Worm (Caenorhabditis elegans) whole organism, mixed stage, embryonic: Measurements from ENCODE around the gene T28C6.10.

ENCODE experiments used
- M03D4.4 ChIP-seq: sonication (generic microtip); optimal IDR thresholded peaks from 2 replicates; lab custom pipeline; 2017; ENCODE audit warnings: mild to moderate bottlenecking, missing genetic modification characterization, missing compliant biosample characterization
- bed-3 ChIP-seq: fragments of 200-800 bp; sonication (Bioruptor generic); optimal IDR thresholded peaks from 3 replicates; lab custom pipeline; 2018; ENCODE audit warnings: mild to moderate bottlenecking, missing genetic modification characterization, moderate library complexity, missing compliant biosample characterization
- blmp-1 ChIP-seq: fragments of 150-350 bp; optimal IDR thresholded peaks from 2 replicates; lab custom pipeline; 2014; ENCODE audit warnings: missing biosample characterization, missing genetic modification characterization
- ceh-39 ChIP-seq: fragments of 150-350 bp; optimal IDR thresholded peaks from 2 replicates; lab custom pipeline; 2014; ENCODE audit warnings: missing biosample characterization, missing genetic modification characterization
- ceh-43 ChIP-seq: fragments of 200-800 bp; sonication (Bioruptor generic); optimal IDR thresholded peaks from 2 replicates; lab custom pipeline; 2018; ENCODE audit warnings: mild to moderate bottlenecking, missing genetic modification characterization, moderate library complexity, missing compliant biosample characterization
- ceh-83 ChIP-seq: fragments of 200-800 bp; sonication (Bioruptor generic); optimal IDR thresholded peaks from 2 replicates; lab custom pipeline; 2018; ENCODE audit warnings: mild to moderate bottlenecking, missing genetic modification characterization, missing compliant biosample characterization
- ces-1 ChIP-seq: fragments of 150-350 bp; optimal IDR thresholded peaks from 2 replicates; lab custom pipeline; 2014; ENCODE audit warnings: missing biosample characterization, missing genetic modification reagents, missing genetic modification characterization
- cnd-1 ChIP-seq: fragments of 200-800 bp; sonication (Bioruptor generic); optimal IDR thresholded peaks from 2 replicates; lab custom pipeline; 2018; ENCODE audit warnings: mild to moderate bottlenecking, missing genetic modification characterization, missing compliant biosample characterization
- drap-1 ChIP-seq: fragments of 200-800 bp; sonication (Bioruptor generic); optimal IDR thresholded peaks from 3 replicates; lab custom pipeline; 2018; ENCODE audit warnings: mild to moderate bottlenecking, missing genetic modification characterization, missing compliant biosample characterization
- elt-1 ChIP-seq: sonication (generic microtip); optimal IDR thresholded peaks from 2 replicates; lab custom pipeline; 2017; ENCODE audit warnings: missing genetic modification characterization, mild to moderate bottlenecking, missing compliant biosample characterization, antibody characterized with exemption, moderate library complexity, borderline replicate concordance; ENCODE audit not compliant: insufficient read depth
- elt-3 ChIP-seq: fragments of 150-350 bp; optimal IDR thresholded peaks from 2 replicates; lab custom pipeline; 2014; ENCODE audit warnings: missing biosample characterization, missing genetic modification characterization
- flh-1 ChIP-seq: fragments of 200-800 bp; sonication (Bioruptor generic); optimal IDR thresholded peaks from 2 replicates; lab custom pipeline; 2018; ENCODE audit warnings: mild to moderate bottlenecking, missing genetic modification characterization, moderate library complexity, missing compliant biosample characterization
- ham-2 ChIP-seq: fragments of 200-800 bp; sonication (Bioruptor generic); optimal IDR thresholded peaks from 2 replicates; lab custom pipeline; 2018; ENCODE audit warnings: mild to moderate bottlenecking, missing genetic modification characterization, missing compliant biosample characterization
- hlh-1 ChIP-seq: fragments of 150-350 bp; optimal IDR thresholded peaks from 2 replicates; lab custom pipeline; 2014; ENCODE audit warnings: missing biosample characterization, missing genetic modification reagents, missing genetic modification characterization
- lin-13 ChIP-seq: fragments of 150-350 bp; optimal IDR thresholded peaks from 2 replicates; lab custom pipeline; 2014; ENCODE audit warnings: missing biosample characterization, missing genetic modification characterization
- lin-32 ChIP-seq: fragments of 200-800 bp; sonication (Bioruptor generic); optimal IDR thresholded peaks from 2 replicates; lab custom pipeline; 2018; ENCODE audit warnings: mild to moderate bottlenecking, missing genetic modification characterization, missing compliant biosample characterization
- lsy-2 ChIP-seq: fragments of 150-350 bp; optimal IDR thresholded peaks from 2 replicates; lab custom pipeline; 2014; ENCODE audit warnings: missing biosample characterization, missing genetic modification characterization
- mab-5 ChIP-seq: fragments of 150-350 bp; optimal IDR thresholded peaks from 2 replicates; lab custom pipeline; 2014; ENCODE audit warnings: missing biosample characterization, missing genetic modification characterization
- mep-1 ChIP-seq: fragments of 150-350 bp; optimal IDR thresholded peaks from 2 replicates; lab custom pipeline; 2017; ENCODE audit warnings: missing biosample characterization, missing genetic modification reagents, missing genetic modification characterization, inconsistent platforms
- mls-2 ChIP-seq: sonication (generic microtip); optimal IDR thresholded peaks from 2 replicates; lab custom pipeline; 2016; ENCODE audit warnings: mild to moderate bottlenecking, missing genetic modification characterization, moderate library complexity, missing compliant biosample characterization
- nhr-12 ChIP-seq: fragments of 150-350 bp; optimal IDR thresholded peaks from 2 replicates; lab custom pipeline; 2014; ENCODE audit warnings: missing biosample characterization, missing genetic modification characterization
- nhr-28 ChIP-seq: fragments of 150-350 bp; optimal IDR thresholded peaks from 2 replicates; lab custom pipeline; 2014; ENCODE audit warnings: missing biosample characterization, missing genetic modification characterization
- nhr-76 ChIP-seq: sonication (generic microtip); optimal IDR thresholded peaks from 2 replicates; lab custom pipeline; 2017; ENCODE audit warnings: missing biosample characterization, missing genetic modification characterization
- pha-4 ChIP-seq: fragments of 150-350 bp; optimal IDR thresholded peaks from 2 replicates; lab custom pipeline; 2018; ENCODE audit warnings: missing biosample characterization, missing genetic modification reagents, missing genetic modification characterization
- sem-2 ChIP-seq: fragments of 200-800 bp; sonication (Bioruptor generic); optimal IDR thresholded peaks from 2 replicates; lab custom pipeline; 2018; ENCODE audit warnings: mild to moderate bottlenecking, missing genetic modification characterization, missing compliant biosample characterization
- snpc-4 ChIP-seq: fragments of 150-350 bp; optimal IDR thresholded peaks from 2 replicates; lab custom pipeline; 2014; ENCODE audit warnings: missing biosample characterization, missing genetic modification characterization
- sptf-1 ChIP-seq: sonication (generic microtip); optimal IDR thresholded peaks from 2 replicates; lab custom pipeline; 2017; ENCODE audit warnings: mild to moderate bottlenecking, missing genetic modification characterization, moderate library complexity, missing compliant biosample characterization
- unc-120 ChIP-seq: sonication (generic microtip); optimal IDR thresholded peaks from 2 replicates; lab custom pipeline; 2017; ENCODE audit warnings: missing genetic modification characterization, missing compliant biosample characterization; ENCODE audit not compliant: poor library complexity, severe bottlenecking
- unc-39 ChIP-seq: fragments of 150-350 bp; optimal IDR thresholded peaks from 2 replicates; lab custom pipeline; 2014; ENCODE audit warnings: missing biosample characterization, missing genetic modification characterization
- unc-62 ChIP-seq: fragments of 150-350 bp; optimal IDR thresholded peaks from 2 replicates; lab custom pipeline; 2014; ENCODE audit warnings: missing biosample characterization, missing genetic modification reagents, missing genetic modification characterization

The T28C6.10 gene

DNA sequence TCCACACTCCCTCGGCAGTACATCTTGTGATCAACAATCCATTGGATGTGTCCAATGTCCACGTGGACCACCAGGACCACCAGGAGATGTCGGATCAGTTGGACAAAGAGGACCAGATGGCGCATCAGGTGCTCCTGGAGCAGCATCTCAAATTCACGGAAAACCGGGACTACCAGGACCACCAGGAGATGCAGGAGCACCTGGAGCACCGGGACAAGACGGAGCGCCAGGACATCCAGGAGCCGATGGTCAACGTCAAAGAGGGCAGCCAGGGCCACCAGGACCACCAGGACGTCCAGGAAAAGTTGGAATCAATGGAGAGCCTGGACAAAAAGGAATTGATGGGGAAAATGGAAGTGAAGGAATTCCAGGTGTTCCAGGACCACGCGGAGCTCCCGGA is 31.2 kb downstream of the T28C6.10 start:
- TF ChIP-seq nhr-28 (tag; lab: Kevin White, UChicago) = no peak
- no peak for TF ChIP-seq drap-1 (GFP tag; lab: Kevin White, UChicago)
- no peak for TF ChIP-seq mls-2 (tag; lab: Kevin White, UChicago)
- no peak for TF ChIP-seq bed-3 (GFP tag; lab: Kevin White, UChicago)
- TF ChIP-seq cnd-1 (tag; lab: Kevin White, UChicago) = no peak
- TF ChIP-seq lsy-2 (tag; lab: Kevin White, UChicago) = no peak
- TF ChIP-seq ceh-83 (GFP tag; lab: Kevin White, UChicago) = no peak
- no peak for TF ChIP-seq mab-5 (tag; lab: Kevin White, UChicago)
- TF ChIP-seq snpc-4 = no peak
- TF ChIP-seq elt-3 = no peak
- no peak for TF ChIP-seq ceh-39 (tag; lab: Kevin White, UChicago)
- TF ChIP-seq unc-39 (tag; lab: Kevin White, UChicago) = no peak
- no peak for TF ChIP-seq ham-2 (GFP tag; lab: Kevin White, UChicago)
- TF ChIP-seq pha-4 (tag; lab: Kevin White, UChicago) = no peak
- TF ChIP-seq flh-1 = no peak
- TF ChIP-seq nhr-76 = no peak
- no peak for TF ChIP-seq sptf-1 (tag; lab: Kevin White, UChicago)
- TF ChIP-seq hlh-1 (tag; lab: Kevin White, UChicago) = no peak
- TF ChIP-seq lin-32 (GFP tag; lab: Kevin White, UChicago) = no peak

DNA sequence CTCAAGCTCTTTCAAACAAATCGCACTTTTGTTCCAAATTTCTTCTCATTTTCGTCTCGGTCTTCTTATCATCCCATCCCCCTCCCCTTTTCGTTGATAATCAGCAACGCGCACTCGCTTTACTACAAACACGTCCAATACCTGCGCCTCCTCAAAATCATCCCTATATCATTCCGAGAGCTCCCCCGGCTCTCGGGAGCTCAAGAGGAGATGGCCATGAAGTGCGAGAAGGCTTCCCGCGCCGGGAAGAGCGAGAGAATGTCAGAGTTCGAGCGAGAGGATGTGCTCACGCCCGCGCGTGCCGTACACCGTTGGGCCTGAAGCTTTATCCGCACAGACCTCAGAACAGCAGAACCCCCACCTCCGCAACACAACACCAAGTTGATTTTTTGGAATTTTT is 33.1 kb downstream of the T28C6.10 start:
- TF ChIP-seq unc-120 (tag; lab: Kevin White, UChicago) (peak; percentile 53), mep-1 (tag; lab: Kevin White, UChicago) (no peak)

DNA sequence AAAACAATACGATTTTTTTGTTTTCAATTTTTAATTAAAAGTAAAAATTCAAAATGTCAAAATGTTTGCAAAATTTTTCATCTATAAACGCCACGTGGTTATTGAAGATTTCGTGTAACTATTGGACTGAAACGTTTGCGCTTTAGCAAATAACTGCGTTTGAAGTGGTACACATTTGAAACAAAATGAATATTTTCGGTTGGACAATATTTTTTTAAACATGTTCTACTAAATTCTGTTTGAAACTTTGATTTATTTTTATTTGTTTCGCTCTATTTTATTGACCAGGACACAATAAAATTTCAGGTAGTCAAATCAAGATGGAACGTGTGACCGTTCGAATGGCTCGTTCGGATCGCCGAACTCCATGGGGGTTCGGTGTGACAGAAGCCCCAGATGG is 34.5 kb downstream of the T28C6.10 start, which contains the start of gene alp-1:
Gene alp-1, plus strand, starts transcription at position 301 of the 400 bp plus-strand sequence.
- TF ChIP-seq sem-2 (no peak), nhr-28 (tag; lab: Kevin White, UChicago) (no peak), unc-62 (GFP tag; lab: Kevin White, UChicago) (no peak), M03D4.4 (tag; lab: Kevin White, UChicago) (no peak), lin-13 (no peak), flh-1 (no peak), nhr-76 (no peak), lsy-2 (tag; lab: Kevin White, UChicago) (no peak), hlh-1 (tag; lab: Kevin White, UChicago) (no peak), unc-39 (tag; lab: Kevin White, UChicago) (no peak), snpc-4 (no peak), blmp-1 (tag; lab: Kevin White, UChicago) (no peak), cnd-1 (tag; lab: Kevin White, UChicago) (no peak), sptf-1 (tag; lab: Kevin White, UChicago) (no peak)

DNA sequence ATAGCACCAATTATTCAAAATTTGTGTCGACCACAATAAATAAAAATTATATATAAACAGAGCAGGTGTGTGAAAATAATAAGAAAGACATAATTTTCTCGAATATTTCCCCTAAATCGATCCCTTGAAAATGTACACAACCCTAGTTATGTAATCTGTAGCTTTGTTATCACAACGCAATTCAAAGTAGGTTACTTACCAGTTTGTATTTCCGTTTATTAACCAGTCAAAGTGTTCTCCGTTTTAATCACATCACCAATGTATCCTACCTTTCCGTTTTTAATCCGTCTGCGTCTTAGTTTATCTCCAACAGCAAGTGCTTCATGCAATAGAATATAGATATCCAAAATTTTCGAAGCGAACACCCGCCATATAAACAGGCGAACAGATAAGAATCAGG is 35.6 kb downstream of the T28C6.10 start:
- TF ChIP-seq ham-2 (GFP tag; lab: Kevin White, UChicago) = peak; percentile 66
- TF ChIP-seq ceh-43 (GFP tag; lab: Kevin White, UChicago) = no peak
- no peak for TF ChIP-seq ces-1

DNA sequence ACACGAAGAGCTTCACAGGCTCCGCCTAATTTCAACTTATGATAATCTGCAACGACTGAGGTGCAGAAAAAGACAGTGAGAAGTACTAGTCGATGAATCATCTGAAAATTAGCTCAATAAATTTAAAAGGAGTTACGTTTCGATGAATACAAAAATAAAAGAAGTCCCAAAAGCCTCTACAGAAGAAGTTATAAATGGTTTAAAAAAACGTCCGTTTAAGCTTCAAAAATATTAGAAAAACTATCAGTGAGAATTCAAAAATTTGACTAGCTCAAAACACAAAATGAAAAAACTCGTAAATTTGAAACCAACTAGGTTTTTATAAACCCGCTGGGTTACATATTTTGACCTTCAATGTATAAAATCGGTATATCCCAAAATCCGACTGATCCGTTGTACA is 38.2 kb downstream of the T28C6.10 start, which contains the start of gene T11B7.5:
Gene T11B7.5, minus strand, starts transcription at position 101 of the 400 bp plus-strand sequence.
- no peak for TF ChIP-seq sptf-1 (tag; lab: Kevin White, UChicago)
- TF ChIP-seq ceh-43 (GFP tag; lab: Kevin White, UChicago) = no peak
- TF ChIP-seq hlh-1 (tag; lab: Kevin White, UChicago) = no peak
- TF ChIP-seq unc-62 (GFP tag; lab: Kevin White, UChicago) = no peak
- no peak for TF ChIP-seq ces-1
- TF ChIP-seq lin-32 (GFP tag; lab: Kevin White, UChicago) = no peak
- TF ChIP-seq unc-39 (tag; lab: Kevin White, UChicago) = no peak
- no peak for TF ChIP-seq cnd-1 (tag; lab: Kevin White, UChicago)
- TF ChIP-seq mls-2 (tag; lab: Kevin White, UChicago) = no peak
- no peak for TF ChIP-seq sem-2
- TF ChIP-seq, all 35 proteins: peak for 0

DNA sequence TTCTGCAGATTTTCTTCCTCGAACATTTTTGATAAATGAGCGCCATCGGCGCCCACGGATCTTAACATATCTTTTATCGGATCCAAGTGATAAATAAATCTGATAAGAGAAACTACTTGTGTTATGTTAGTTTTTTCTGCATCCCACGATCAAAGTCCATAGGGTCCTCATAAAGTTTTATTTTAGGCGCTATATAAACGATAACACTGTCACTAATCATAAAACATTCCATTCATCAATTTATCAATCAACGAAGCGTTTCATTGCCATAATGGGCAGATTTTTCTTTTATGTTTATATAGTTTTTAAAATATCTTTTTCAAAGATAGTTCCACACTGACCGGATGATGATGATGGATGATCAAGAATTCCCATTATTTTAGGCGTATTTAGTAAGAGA is 46.9 kb downstream of the T28C6.10 start:
- no peak for TF ChIP-seq nhr-12 (tag; lab: Kevin White, UChicago)
- TF ChIP-seq unc-62 (GFP tag; lab: Kevin White, UChicago) = no peak
- TF ChIP-seq elt-1 (tag; lab: Kevin White, UChicago) = no peak
- TF ChIP-seq ceh-39 (tag; lab: Kevin White, UChicago) = no peak
- TF ChIP-seq, all 35 proteins: peak for 0
